Fruit fly (Drosophila melanogaster): ENCODE measurements around the gene nAChRbeta3.

The nAChRbeta3 gene

DNA sequence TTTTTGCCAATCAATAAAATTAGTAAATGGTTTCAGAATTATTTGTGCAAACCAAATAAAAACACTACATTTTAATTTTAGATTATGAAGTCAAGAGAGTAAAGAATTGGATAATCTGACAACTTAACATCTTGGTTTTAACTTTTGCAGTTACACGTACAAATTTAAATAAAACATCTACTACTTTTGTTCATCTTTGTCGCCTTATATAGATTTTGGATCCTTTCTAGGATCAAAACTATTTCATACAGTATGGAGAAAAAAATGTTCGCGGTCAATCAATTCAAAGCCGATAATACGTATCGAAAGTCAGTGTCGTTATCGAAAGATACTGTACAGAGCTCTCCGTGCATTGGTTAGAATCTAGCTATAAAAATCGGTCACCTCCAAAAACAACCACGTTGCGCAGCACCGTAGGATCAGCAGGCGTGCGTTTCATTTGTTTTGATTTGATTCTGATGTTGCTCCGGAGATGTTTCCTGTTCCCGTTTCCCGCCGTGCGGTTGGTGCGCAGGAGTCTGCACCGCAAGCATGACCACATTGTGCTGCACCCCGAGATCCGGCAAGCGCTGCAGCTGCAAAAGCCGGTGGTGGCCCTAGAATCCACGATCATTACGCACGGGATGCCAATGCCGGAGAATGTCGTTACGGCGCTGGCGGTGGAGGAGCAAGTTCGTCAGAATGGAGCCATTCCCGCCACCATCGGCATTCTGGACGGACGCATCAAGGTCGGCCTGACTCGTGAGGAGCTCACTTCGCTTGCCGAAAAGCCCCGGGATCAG lies 19.0 kb downstream of the nAChRbeta3 start, which contains the start of the genes uncNacbeta and CG2794 (continued):
- TF ChIP-seq caup (GFP tag; optimal IDR thresholded peaks at IDR 0.05; ENCODE audit: severe bottlenecking) = no peak
- TF ChIP-seq her (GFP tag; optimal IDR thresholded peaks at IDR 0.05) = peak; percentile 12
- peak; percentile 78 for TF ChIP-seq Sry-δ (GFP tag; optimal IDR thresholded peaks at IDR 0.05)
- TF ChIP-seq btn (GFP tag; optimal IDR thresholded peaks at IDR 0.05) = no peak
- TF ChIP-seq CG4282 (GFP tag; optimal IDR thresholded peaks at IDR 0.05) = no peak
- peak; percentile 12 for TF ChIP-seq CG5180 (GFP tag; optimal IDR thresholded peaks at IDR 0.05)
- TF ChIP-seq H15 (GFP tag; IDR thresholded peaks at IDR 0.05) = no peak
- no peak for TF ChIP-seq Fer3 (tag; optimal IDR thresholded peaks at IDR 0.05)
- TF ChIP-seq CG6791 (GFP tag; IDR thresholded peaks at IDR 0.05; ENCODE audit: partially characterized antibody) = peak; percentile 71; the same call in 2 of the 3 replicates
- TF ChIP-seq CHES-1-like (GFP tag; optimal IDR thresholded peaks at IDR 0.05) = peak; percentile 27
- TF ChIP-seq B-H1 (GFP tag; IDR thresholded peaks at IDR 0.05) = no peak
- TF ChIP-seq Awh (GFP tag; IDR thresholded peaks at IDR 0.05) = no peak
- no peak for TF ChIP-seq CG12236 (GFP tag; optimal IDR thresholded peaks at IDR 0.05)
- no peak for TF ChIP-seq chif (GFP tag; optimal IDR thresholded peaks at IDR 0.05)
- peak; percentile 10 for TF ChIP-seq CG9797 (GFP tag; optimal IDR thresholded peaks at IDR 0.05)
- peak; percentile 64 for TF ChIP-seq CG7928 (GFP tag; optimal IDR thresholded peaks at IDR 0.05)
- TF ChIP-seq bcd (GFP tag; optimal IDR thresholded peaks at IDR 0.05) = no peak
- TF ChIP-seq Asciz (GFP tag; optimal IDR thresholded peaks at IDR 0.05) = no peak
- TF ChIP-seq PHDP (tag; optimal IDR thresholded peaks at IDR 0.05) = no peak
- no peak for TF ChIP-seq CG15073 (GFP tag; optimal IDR thresholded peaks at IDR 0.05)
- TF ChIP-seq CG13123 (GFP tag; optimal IDR thresholded peaks at IDR 0.05) = no peak
- no peak for TF ChIP-seq gcm2 (GFP tag; optimal IDR thresholded peaks at IDR 0.05)
- TF ChIP-seq dysf (GFP tag; IDR thresholded peaks at IDR 0.05) = no peak
- peak; percentile 21 for TF ChIP-seq stwl (tag; optimal IDR thresholded peaks at IDR 0.05)
- no peak for TF ChIP-seq TFAM (GFP tag; optimal IDR thresholded peaks at IDR 0.05)
- no peak for TF ChIP-seq kni (GFP tag; optimal IDR thresholded peaks at IDR 0.05)
- TF ChIP-seq wor (GFP tag; IDR thresholded peaks at IDR 0.05) = no peak
- TF ChIP-seq CG10321 (GFP tag; IDR thresholded peaks at IDR 0.05) = no peak
- TF ChIP-seq CG9932 (GFP tag; IDR thresholded peaks at IDR 0.05) = peak; percentile 55; the same call in 1 of the 2 replicates
- no peak for TF ChIP-seq lov (optimal IDR thresholded peaks at IDR 0.05)
- TF ChIP-seq lov (GFP tag; IDR thresholded peaks at IDR 0.05) = 0 out of 3 replicates have a peak, but pooled peaks have one; percentile 18
- no peak for TF ChIP-seq CG2199 (GFP tag; IDR thresholded peaks at IDR 0.05)
- no peak for TF ChIP-seq sr (GFP tag; IDR thresholded peaks at IDR 0.05)
- no peak for TF ChIP-seq Dek (tag; optimal IDR thresholded peaks at IDR 0.05)
- no peak for TF ChIP-seq Oaz (GFP tag; IDR thresholded peaks at IDR 0.05)
- TF ChIP-seq CG11695 (GFP tag; IDR thresholded peaks at IDR 0.05) = no peak
- peak; percentile 59 for TF ChIP-seq MESR4 (GFP tag; optimal IDR thresholded peaks at IDR 0.05)
- TF ChIP-seq sob (GFP tag; IDR thresholded peaks at IDR 0.05) = no peak
- TF ChIP-seq chn (GFP tag; optimal IDR thresholded peaks at IDR 0.05) = no peak
- peak; percentile 37 for TF ChIP-seq Myb (GFP tag; optimal IDR thresholded peaks at IDR 0.05)
- peak; percentile 70 for TF ChIP-seq sens (GFP tag)
- no peak for TF ChIP-seq CG8924 (tag; optimal IDR thresholded peaks at IDR 0.05)
- TF ChIP-seq CG18599 (GFP tag; optimal IDR thresholded peaks at IDR 0.05) = no peak
- TF ChIP-seq CG31365 (tag; optimal IDR thresholded peaks at IDR 0.05) = no peak
- peak; percentile 26; the same call in 1 of the 2 replicates for TF ChIP-seq CG2129 (GFP tag; IDR thresholded peaks at IDR 0.05; ENCODE audit: partially characterized antibody)
- no peak for TF ChIP-seq Chrac-16 (GFP tag; optimal IDR thresholded peaks at IDR 0.05)
- no peak for TF ChIP-seq CG6813 (GFP tag; optimal IDR thresholded peaks at IDR 0.05)
- TF ChIP-seq sima (GFP tag; optimal IDR thresholded peaks at IDR 0.05) = no peak
- no peak for TF ChIP-seq ems (GFP tag; optimal IDR thresholded peaks at IDR 0.05)
- no peak for TF ChIP-seq CG18262 (tag; optimal IDR thresholded peaks at IDR 0.05)

Measured in whole organism, embryonic.